Worm (Caenorhabditis elegans) whole organism, midembryonic: Measurements from ENCODE around the gene F47B10.8.

Experiments used
- med-1 ChIP-seq: sonication (generic microtip); optimal IDR thresholded peaks from 2 replicates; lab custom pipeline; 2017; ENCODE audit warnings: missing genetic modification characterization, mild to moderate bottlenecking, missing compliant biosample characterization, antibody characterized with exemption, missing genetic modification reagents; ENCODE audit not compliant: insufficient read depth
- ref-1 ChIP-seq: fragments of 200-800 bp; sonication (Bioruptor generic); conservative IDR thresholded peaks from 2 replicates; pipeline ENCODE4 v1.3.6; 2022; ENCODE audit warnings: missing genetic modification reagents, missing genetic modification characterization, missing compliant biosample characterization

DNA sequence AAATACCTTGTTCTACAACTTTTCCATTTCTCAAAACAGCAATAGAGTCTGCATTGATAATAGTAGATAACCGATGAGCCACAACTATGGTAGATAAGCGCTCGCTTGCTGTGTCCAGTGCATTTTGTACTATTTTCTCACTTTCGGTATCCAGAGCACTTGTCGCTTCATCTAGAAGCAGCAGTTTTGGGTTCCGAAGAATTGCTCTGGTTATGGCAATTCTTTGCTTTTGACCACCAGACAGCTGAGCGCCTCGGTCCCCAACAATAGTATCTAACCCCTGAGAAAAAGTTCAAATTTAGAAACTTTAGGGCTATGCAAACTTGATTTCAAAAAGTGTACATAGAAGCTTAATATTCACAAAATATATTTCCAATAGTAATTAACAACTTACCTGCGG lies 51.0 kb downstream of the F47B10.8 start:
- TF ChIP-seq med-1 (GFP tag; lab: Kevin White, UChicago), result no peak
- no peak for TF ChIP-seq ref-1 (GFP tag; lab: Robert Waterston, UW)
